Worm (Caenorhabditis elegans) whole organism, late embryonic: ENCODE measurements around the gene ZK1290.13.

Experiments
- C08G9.2 ChIP-seq: sonication (generic microtip); optimal IDR thresholded peaks from 2 replicates; lab custom pipeline; 2016; ENCODE audit warnings: mild to moderate bottlenecking, missing genetic modification characterization, moderate library complexity, missing compliant biosample characterization
- K02D7.2 ChIP-seq: sonication (generic microtip); optimal IDR thresholded peaks from 2 replicates; lab custom pipeline; 2017; ENCODE audit warnings: mild to moderate bottlenecking, missing genetic modification characterization, missing compliant biosample characterization
- K09A11.1 ChIP-seq: sonication (generic microtip); optimal IDR thresholded peaks from 2 replicates; lab custom pipeline; 2017; ENCODE audit warnings: antibody characterized with exemption, mild to moderate bottlenecking, missing genetic modification characterization, missing compliant biosample characterization; ENCODE audit not compliant: insufficient read depth
- Y22D7AL.16 ChIP-seq: sonication (generic microtip); optimal IDR thresholded peaks from 2 replicates; lab custom pipeline; 2016; ENCODE audit warnings: missing genetic modification characterization, missing compliant biosample characterization
- ahr-1 ChIP-seq: sonication (generic microtip); optimal IDR thresholded peaks from 2 replicates; lab custom pipeline; 2016; ENCODE audit warnings: missing genetic modification characterization, missing compliant biosample characterization
- ama-1 ChIP-seq: fragments of 150-350 bp; optimal IDR thresholded peaks from 2 replicates; lab custom pipeline; 2014
- ceh-14 ChIP-seq: sonication (generic microtip); optimal IDR thresholded peaks from 2 replicates; lab custom pipeline; 2016; ENCODE audit warnings: missing genotype, missing genetic modification characterization, missing compliant biosample characterization
- ceh-18 ChIP-seq: sonication (generic microtip); optimal IDR thresholded peaks from 2 replicates; lab custom pipeline; 2016; ENCODE audit warnings: missing genetic modification characterization, missing compliant biosample characterization
- ceh-22 ChIP-seq: sonication (generic microtip); optimal IDR thresholded peaks from 2 replicates; lab custom pipeline; 2017; ENCODE audit warnings: missing biosample characterization, missing genetic modification characterization
- ceh-24 ChIP-seq: sonication (generic microtip); optimal IDR thresholded peaks from 2 replicates; lab custom pipeline; 2016; ENCODE audit warnings: mild to moderate bottlenecking, missing genetic modification characterization, missing compliant biosample characterization
- ceh-30 ChIP-seq: fragments of 150-350 bp; optimal IDR thresholded peaks from 2 replicates; lab custom pipeline; 2014; ENCODE audit warnings: missing biosample characterization, missing genetic modification characterization
- ceh-31 ChIP-seq: sonication (generic microtip); optimal IDR thresholded peaks from 2 replicates; lab custom pipeline; 2016; ENCODE audit warnings: missing genetic modification characterization, missing compliant biosample characterization
- ceh-34 ChIP-seq: sonication (generic microtip); optimal IDR thresholded peaks from 2 replicates; lab custom pipeline; 2016; ENCODE audit warnings: mild to moderate bottlenecking, missing genetic modification characterization, missing compliant biosample characterization
- ceh-45 ChIP-seq: fragments of 200-800 bp; sonication (Bioruptor generic); IDR thresholded peaks from 2 replicates; pipeline ENCODE4 v1.3.6; 2022; ENCODE audit warnings: missing genetic modification reagents, missing genetic modification characterization, missing compliant biosample characterization
- ceh-48 ChIP-seq: sonication (generic microtip); optimal IDR thresholded peaks from 2 replicates; lab custom pipeline; 2016; ENCODE audit warnings: missing genetic modification characterization, inconsistent platforms, missing compliant biosample characterization
- ceh-6 ChIP-seq: fragments of 200-800 bp; sonication (Bioruptor generic); optimal IDR thresholded peaks from 2 replicates; lab custom pipeline; 2018; ENCODE audit warnings: mild to moderate bottlenecking, missing genetic modification characterization, missing compliant biosample characterization
- ceh-9 ChIP-seq: sonication (generic microtip); optimal IDR thresholded peaks from 2 replicates; lab custom pipeline; 2016; ENCODE audit warnings: mild to moderate bottlenecking, missing genetic modification characterization, inconsistent platforms, missing compliant biosample characterization
- dmd-4 ChIP-seq: sonication (generic microtip); optimal IDR thresholded peaks from 2 replicates; lab custom pipeline; 2016; ENCODE audit warnings: borderline replicate concordance, missing genetic modification characterization, missing compliant biosample characterization
- elt-2 ChIP-seq: sonication (generic microtip); optimal IDR thresholded peaks from 2 replicates; lab custom pipeline; 2016; ENCODE audit warnings: missing genetic modification reagents, missing genetic modification characterization, missing compliant biosample characterization
- elt-4 ChIP-seq: sonication (generic microtip); optimal IDR thresholded peaks from 2 replicates; lab custom pipeline; 2016; ENCODE audit warnings: missing genetic modification characterization, missing compliant biosample characterization
- ets-4 ChIP-seq: sonication (generic microtip); optimal IDR thresholded peaks from 2 replicates; lab custom pipeline; 2016; ENCODE audit warnings: missing genetic modification characterization, missing compliant biosample characterization
- eyg-1 ChIP-seq: sonication (generic microtip); optimal IDR thresholded peaks from 2 replicates; lab custom pipeline; 2016; ENCODE audit warnings: missing genotype, missing genetic modification characterization, missing compliant biosample characterization
- fax-1 ChIP-seq: sonication (generic microtip); optimal IDR thresholded peaks from 2 replicates; lab custom pipeline; 2016; ENCODE audit warnings: missing genotype, missing genetic modification characterization, missing compliant biosample characterization
- fkh-10 ChIP-seq: fragments of 150-350 bp; optimal IDR thresholded peaks from 2 replicates; lab custom pipeline; 2014; ENCODE audit warnings: missing biosample characterization, missing genetic modification reagents, missing genetic modification characterization
- fkh-6 ChIP-seq: sonication (generic microtip); optimal IDR thresholded peaks from 2 replicates; lab custom pipeline; 2016; ENCODE audit warnings: missing genetic modification characterization, missing compliant biosample characterization
- gmeb-2 ChIP-seq: sonication (generic microtip); optimal IDR thresholded peaks from 2 replicates; lab custom pipeline; 2016; ENCODE audit warnings: missing genetic modification characterization, inconsistent platforms, missing compliant biosample characterization
- hlh-13 ChIP-seq: fragments of 200-800 bp; sonication (Bioruptor generic); optimal IDR thresholded peaks from 2 replicates; lab custom pipeline; 2018; ENCODE audit warnings: mild to moderate bottlenecking, missing genetic modification characterization, missing compliant biosample characterization
- hlh-15 ChIP-seq: sonication (generic microtip); optimal IDR thresholded peaks from 2 replicates; lab custom pipeline; 2016; ENCODE audit warnings: missing genetic modification characterization, missing compliant biosample characterization
- hlh-30 ChIP-seq: sonication (generic microtip); optimal IDR thresholded peaks from 2 replicates; lab custom pipeline; 2017; ENCODE audit warnings: antibody characterized with exemption, missing genetic modification characterization, missing compliant biosample characterization; ENCODE audit not compliant: insufficient read depth
- hlh-8 ChIP-seq: sonication (generic microtip); optimal IDR thresholded peaks from 2 replicates; lab custom pipeline; 2016; ENCODE audit warnings: missing genotype, missing genetic modification characterization, missing compliant biosample characterization
- lim-6 ChIP-seq: sonication (generic microtip); optimal IDR thresholded peaks from 2 replicates; lab custom pipeline; 2016; ENCODE audit warnings: missing genetic modification characterization, missing compliant biosample characterization
- nfya-1 ChIP-seq: sonication (generic microtip); optimal IDR thresholded peaks from 2 replicates; lab custom pipeline; 2017; ENCODE audit warnings: missing genetic modification characterization, mild to moderate bottlenecking, missing compliant biosample characterization, antibody characterized with exemption, moderate library complexity
- nhr-11 ChIP-seq: fragments of 150-350 bp; optimal IDR thresholded peaks from 2 replicates; lab custom pipeline; 2014; ENCODE audit warnings: missing biosample characterization, missing genetic modification characterization
- npax-4 ChIP-seq: sonication (generic microtip); optimal IDR thresholded peaks from 2 replicates; lab custom pipeline; 2016; ENCODE audit warnings: missing genetic modification characterization, missing compliant biosample characterization
- pag-3 ChIP-seq: sonication (generic microtip); optimal IDR thresholded peaks from 2 replicates; lab custom pipeline; 2016; ENCODE audit warnings: missing compliant biosample characterization, missing genetic modification characterization, borderline replicate concordance
- pha-2 ChIP-seq: sonication (generic microtip); optimal IDR thresholded peaks from 2 replicates; lab custom pipeline; 2017; ENCODE audit warnings: mild to moderate bottlenecking, missing genetic modification characterization, missing compliant biosample characterization
- pqm-1 ChIP-seq: sonication (generic microtip); optimal IDR thresholded peaks from 2 replicates; lab custom pipeline; 2016; ENCODE audit warnings: missing genetic modification characterization, missing compliant biosample characterization
- rnt-1 ChIP-seq: sonication (generic microtip); optimal IDR thresholded peaks from 2 replicates; lab custom pipeline; 2016; ENCODE audit warnings: missing genetic modification characterization, missing compliant biosample characterization
- sox-4 ChIP-seq: sonication (generic microtip); optimal IDR thresholded peaks from 2 replicates; lab custom pipeline; 2017; ENCODE audit warnings: mild to moderate bottlenecking, missing genetic modification characterization, inconsistent platforms, missing compliant biosample characterization
- syd-9 ChIP-seq: sonication (generic microtip); optimal IDR thresholded peaks from 2 replicates; lab custom pipeline; 2016; ENCODE audit warnings: mild to moderate bottlenecking, missing genetic modification characterization, moderate library complexity, missing compliant biosample characterization
- tbx-2 ChIP-seq: sonication (generic microtip); optimal IDR thresholded peaks from 2 replicates; lab custom pipeline; 2016; ENCODE audit warnings: missing genetic modification characterization, missing compliant biosample characterization
- tbx-7 ChIP-seq: sonication (generic microtip); optimal IDR thresholded peaks from 2 replicates; lab custom pipeline; 2016; ENCODE audit warnings: missing genotype, missing genetic modification characterization, missing compliant biosample characterization
- ttx-3 ChIP-seq: sonication (generic microtip); optimal IDR thresholded peaks from 2 replicates; lab custom pipeline; 2016; ENCODE audit warnings: missing genetic modification reagents, missing genetic modification characterization, missing compliant biosample characterization
- unc-3 ChIP-seq, 2 experiments: fragments of 200-800 bp in 1 of 2; sonication (Bioruptor generic) in 1 of 2; sonication (generic microtip) in 1 of 2; conservative IDR thresholded peaks in 1 of 2; optimal IDR thresholded peaks in 1 of 2; 2 replicates each; pipeline versions ENCODE4 v1.3.6 to Lab custom; 2016 to 2022; ENCODE audit warnings: missing compliant biosample characterization in 2 of 2, missing genetic modification characterization in 2 of 2, missing genetic modification reagents in 1 of 2
- unc-42 ChIP-seq: sonication (generic microtip); optimal IDR thresholded peaks from 2 replicates; lab custom pipeline; 2016; ENCODE audit warnings: missing genotype, missing genetic modification characterization, missing compliant biosample characterization
- unc-55 ChIP-seq: sonication (generic microtip); optimal IDR thresholded peaks from 2 replicates; lab custom pipeline; 2017; ENCODE audit warnings: missing biosample characterization, missing genetic modification reagents, missing genetic modification characterization
- unc-86 ChIP-seq: sonication (generic microtip); optimal IDR thresholded peaks from 2 replicates; lab custom pipeline; 2016; ENCODE audit warnings: missing genetic modification characterization, missing compliant biosample characterization
- ztf-16 ChIP-seq: sonication (generic microtip); optimal IDR thresholded peaks from 2 replicates; lab custom pipeline; 2017; ENCODE audit warnings: missing genetic modification characterization, missing compliant biosample characterization

Gene ZK1290.13

ce11 chrII:7530944-7531343 lies 3.9 kb upstream of the ZK1290.13 start, which contains the start of gene wrt-1:
Gene wrt-1 (plus strand): TSS chrII:7530996.
- TF ChIP-seq ceh-22 (no peak), ztf-16 (tag; lab: Kevin White, UChicago) (no peak), fkh-10 (GFP tag; lab: Kevin White, UChicago) (no peak), fax-1 (tag; lab: Kevin White, UChicago) (no peak), tbx-2 (no peak), rnt-1 (no peak), ceh-31 (tag; lab: Kevin White, UChicago) (no peak), fkh-6 (tag; lab: Kevin White, UChicago) (no peak), ceh-24 (no peak), ahr-1 (tag; lab: Kevin White, UChicago) (no peak), pha-2 (tag; lab: Kevin White, UChicago) (no peak), gmeb-2 (tag; lab: Kevin White, UChicago) (no peak), tbx-7 (tag; lab: Kevin White, UChicago) (no peak), elt-2 (tag; lab: Kevin White, UChicago) (no peak), ttx-3 (tag; lab: Kevin White, UChicago) (no peak), unc-3 (GFP tag; conservative IDR thresholded peaks at IDR 0.05; lab: Robert Waterston, UW) (no peak), unc-3 (tag; optimal IDR thresholded peaks at IDR 0.05; lab: Kevin White, UChicago) (no peak)

ce11 chrII:7531478-7531877 lies 3.3 kb upstream of the ZK1290.13 start:
- no peak for TF ChIP-seq fax-1 (tag; lab: Kevin White, UChicago)
- no peak for TF ChIP-seq tbx-2
- TF ChIP-seq elt-4, result no peak
- no peak for TF ChIP-seq unc-86

DNA sequence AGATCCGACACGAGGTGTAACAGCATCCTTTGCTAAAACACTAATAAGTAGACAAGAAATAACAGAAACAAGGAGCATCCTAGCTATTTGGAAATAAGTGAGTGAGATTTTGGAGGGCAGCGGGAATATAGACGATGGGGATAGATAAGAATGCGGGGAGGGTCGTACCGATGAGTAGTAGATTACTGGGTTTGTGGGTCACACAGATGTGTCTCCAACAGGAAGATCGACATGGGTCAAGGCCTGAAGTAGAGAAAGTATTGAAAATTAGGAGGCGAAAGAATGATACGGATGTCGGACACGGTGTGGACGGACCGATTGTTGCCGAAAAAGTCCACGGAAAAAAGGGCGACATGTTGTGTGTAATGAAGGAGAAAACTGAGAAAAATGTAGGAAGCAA lies 437 bp upstream of the ZK1290.13 start, which contains the start of gene wrt-10:
Gene wrt-10 (minus strand): TSS at position 195 of the 400 bp plus-strand sequence.
- TF ChIP-seq lim-6 (tag; lab: Kevin White, UChicago), result no peak
- no peak for TF ChIP-seq hlh-8 (tag; lab: Kevin White, UChicago)
- no peak for TF ChIP-seq K09A11.1 (tag; lab: Kevin White, UChicago)
- TF ChIP-seq syd-9, result no peak
- TF ChIP-seq hlh-15 (tag; lab: Kevin White, UChicago), result no peak
- TF ChIP-seq ceh-14 (tag; lab: Kevin White, UChicago), result no peak
- no peak for TF ChIP-seq nfya-1 (tag; lab: Kevin White, UChicago)
- no peak for TF ChIP-seq sox-4 (tag; lab: Kevin White, UChicago)
- TF ChIP-seq nhr-11, result no peak
- no peak for TF ChIP-seq ttx-3 (tag; lab: Kevin White, UChicago)
- no peak for TF ChIP-seq ceh-31 (tag; lab: Kevin White, UChicago)
- TF ChIP-seq eyg-1 (tag; lab: Kevin White, UChicago), result no peak
- no peak for TF ChIP-seq elt-2 (tag; lab: Kevin White, UChicago)
- no peak for TF ChIP-seq ceh-24
- no peak for TF ChIP-seq ama-1
- TF ChIP-seq hlh-30 (tag; lab: Kevin White, UChicago), result no peak
- no peak for TF ChIP-seq K02D7.2 (tag; lab: Kevin White, UChicago)
- TF ChIP-seq ceh-6 (GFP tag; lab: Kevin White, UChicago), result no peak
- TF ChIP-seq npax-4, result no peak

DNA sequence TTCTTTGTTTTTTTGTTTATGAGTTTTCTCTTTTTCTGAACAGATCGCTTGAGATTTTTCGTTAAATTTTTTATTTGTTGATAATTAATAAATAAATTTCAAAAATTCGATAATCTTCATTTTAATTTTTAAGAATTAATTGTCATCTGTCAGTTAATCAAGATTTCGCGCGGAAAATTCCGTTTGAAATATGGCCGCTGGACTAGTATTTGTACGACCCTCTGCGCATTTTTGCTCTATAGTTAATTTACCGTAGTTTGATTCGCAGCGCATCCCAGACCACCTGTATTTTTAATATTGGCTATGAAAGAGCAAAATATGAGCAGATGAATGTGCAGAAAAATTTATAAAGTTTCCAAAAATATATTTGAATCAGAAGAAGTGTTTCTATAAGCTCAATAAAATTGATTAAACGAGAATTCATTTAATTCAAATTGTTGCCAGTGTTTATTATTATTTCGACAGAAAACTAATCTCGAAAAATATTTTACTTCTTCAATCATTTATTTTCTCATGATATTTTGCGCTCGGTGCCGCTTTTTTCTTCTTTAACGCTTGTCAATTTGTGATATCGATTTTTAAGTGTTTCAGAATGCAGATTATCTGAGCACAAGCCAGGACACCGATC lies 2.9 kb downstream of the ZK1290.13 start, which contains the start of gene nfi-1:
Gene nfi-1 (plus strand): TSS at position 578 of the 628 bp plus-strand sequence.
- TF ChIP-seq unc-42 (tag; lab: Kevin White, UChicago), result peak; percentile 47
- no peak for TF ChIP-seq ceh-18
- no peak for TF ChIP-seq unc-55
- TF ChIP-seq eyg-1 (tag; lab: Kevin White, UChicago), result no peak
- no peak for TF ChIP-seq ceh-45 (GFP tag; lab: Robert Waterston, UW)
- no peak for TF ChIP-seq ceh-34
- TF ChIP-seq ceh-9 (tag; lab: Kevin White, UChicago), result no peak
- TF ChIP-seq unc-3 (GFP tag; conservative IDR thresholded peaks at IDR 0.05; lab: Robert Waterston, UW), result no peak
- no peak for TF ChIP-seq unc-3 (tag; optimal IDR thresholded peaks at IDR 0.05; lab: Kevin White, UChicago)
- no peak for TF ChIP-seq ceh-30 (tag; lab: Kevin White, UChicago)
- no peak for TF ChIP-seq pag-3
- TF ChIP-seq ets-4 (tag; lab: Kevin White, UChicago), result peak; percentile 61
- no peak for TF ChIP-seq hlh-13 (GFP tag; lab: Kevin White, UChicago)
- no peak for TF ChIP-seq Y22D7AL.16
- TF ChIP-seq lim-6 (tag; lab: Kevin White, UChicago), result peak; percentile 7
- TF ChIP-seq pqm-1 (tag; lab: Kevin White, UChicago), result no peak
- TF ChIP-seq C08G9.2 (tag; lab: Kevin White, UChicago), result peak; percentile 74
- no peak for TF ChIP-seq ceh-48
- no peak for TF ChIP-seq dmd-4
